Fruit fly (Drosophila melanogaster): ENCODE results near the gene CG18508.
A peak's percentile ranks its signal among the peaks of the same experiment; 100 is the strongest.

Gene CG18508

dm6 chrX:3136338-3137086, 36.4 kb downstream of the CG18508 start (continued):
- TF ChIP-seq CG6808 (GFP tag; optimal IDR thresholded peaks at IDR 0.05) (peak; percentile 18), CG34406 (GFP tag; optimal IDR thresholded peaks at IDR 0.05) (no peak), esn (GFP tag; optimal IDR thresholded peaks at IDR 0.05) (no peak), pdm3 (GFP tag; optimal IDR thresholded peaks at IDR 0.05) (no peak), CG8632 (GFP tag; optimal IDR thresholded peaks at IDR 0.05) (no peak), Eip93F (GFP tag; optimal IDR thresholded peaks at IDR 0.05) (no peak), Eip75B (GFP tag; optimal IDR thresholded peaks at IDR 0.05) (no peak), spab (GFP tag; optimal IDR thresholded peaks at IDR 0.05) (no peak), dac (GFP tag; optimal IDR thresholded peaks at IDR 0.05) (no peak), ss (GFP tag; optimal IDR thresholded peaks at IDR 0.05) (peak; percentile 33 to 46), Hr38 (GFP tag; optimal IDR thresholded peaks at IDR 0.05) (no peak)

DNA sequence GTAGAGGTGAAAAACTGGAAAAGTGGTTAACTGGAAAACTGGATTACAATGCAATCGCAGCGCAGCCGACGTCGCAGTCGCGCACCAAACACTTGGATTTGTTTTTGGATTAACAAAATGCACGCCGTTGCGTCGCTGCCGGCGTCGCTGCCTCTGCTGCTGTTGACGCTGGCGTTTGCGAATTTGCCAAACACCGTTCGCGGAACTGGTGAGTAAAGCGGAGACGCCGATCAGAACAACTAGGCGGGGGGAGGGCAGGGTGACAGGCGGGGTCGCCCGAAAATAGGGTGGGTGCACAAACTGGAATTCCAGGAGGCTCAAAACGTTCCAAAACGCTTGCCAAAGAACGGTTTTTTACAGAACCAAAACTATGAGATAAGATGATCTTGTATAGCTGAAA, 37.3 kb downstream of the CG18508 start:
- no peak for TF ChIP-seq Lpt (GFP tag; optimal IDR thresholded peaks at IDR 0.05)
- TF ChIP-seq CG6163 (GFP tag; IDR thresholded peaks at IDR 0.05), result peak; percentile 36; the same call in 1 of the 3 replicates

- no peak for TF ChIP-seq acj6 (GFP tag; optimal IDR thresholded peaks at IDR 0.05)
- no peak for TF ChIP-seq net (GFP tag; optimal IDR thresholded peaks at IDR 0.05)
- TF ChIP-seq Hr38 (GFP tag; optimal IDR thresholded peaks at IDR 0.05), result no peak
- TF ChIP-seq spab (GFP tag; optimal IDR thresholded peaks at IDR 0.05), result no peak
- TF ChIP-seq esn (GFP tag; optimal IDR thresholded peaks at IDR 0.05), result no peak
- peak in 1 of 2 experiments; percentile 28 for TF ChIP-seq ss (GFP tag; optimal IDR thresholded peaks at IDR 0.05)
- no peak for TF ChIP-seq eg (GFP tag; IDR thresholded peaks at IDR 0.05)
- no peak for TF ChIP-seq CG6792 (GFP tag; optimal IDR thresholded peaks at IDR 0.05)
- peak; percentile 2 for TF ChIP-seq CG9139 (GFP tag; optimal IDR thresholded peaks at IDR 0.05)
These were observed 37.9 kb downstream of the CG18508 start for dm6 chrX:3135102-3135393.

dm6 chrX:3134383-3135101, 38.4 kb downstream of the CG18508 start, which contains the start of gene N:
Gene N, plus strand, starts transcription at chrX:3134870.
- TF ChIP-seq vri (GFP tag; optimal IDR thresholded peaks at IDR 0.05), result no peak
- TF ChIP-seq CG10631 (GFP tag; optimal IDR thresholded peaks at IDR 0.05), result peak; percentile 15
- TF ChIP-seq CG31627 (GFP tag; optimal IDR thresholded peaks at IDR 0.05), result peak; percentile 28
- TF ChIP-seq CG4318 (GFP tag; optimal IDR thresholded peaks at IDR 0.05), result peak; percentile 16
- no peak for TF ChIP-seq CG1621 (tag; optimal IDR thresholded peaks at IDR 0.05)
- TF ChIP-seq dac (GFP tag; optimal IDR thresholded peaks at IDR 0.05), result no peak
- peak; percentile 34 for TF ChIP-seq acj6 (GFP tag; optimal IDR thresholded peaks at IDR 0.05)
- TF ChIP-seq CG6276 (GFP tag; optimal IDR thresholded peaks at IDR 0.05), result peak; percentile 18
- TF ChIP-seq net (GFP tag; optimal IDR thresholded peaks at IDR 0.05), result no peak
- no peak for TF ChIP-seq CG6792 (GFP tag; optimal IDR thresholded peaks at IDR 0.05)
- peak; percentile 29 for TF ChIP-seq topi (GFP tag; optimal IDR thresholded peaks at IDR 0.05)
- peak; percentile 15 for TF ChIP-seq lz (GFP tag; optimal IDR thresholded peaks at IDR 0.05)
- TF ChIP-seq CG6854 (GFP tag; optimal IDR thresholded peaks at IDR 0.05), result peak; percentile 52
- no peak for TF ChIP-seq Blimp-1 (GFP tag; optimal IDR thresholded peaks at IDR 0.05)
- no peak for TF ChIP-seq salr (GFP tag; optimal IDR thresholded peaks at IDR 0.05)
- TF ChIP-seq fkh (GFP tag; optimal IDR thresholded peaks at IDR 0.05), result no peak
- no peak for TF ChIP-seq Hr38 (GFP tag; optimal IDR thresholded peaks at IDR 0.05)
- TF ChIP-seq ss (GFP tag; optimal IDR thresholded peaks at IDR 0.05), result no peak
- TF ChIP-seq pdm3 (GFP tag; optimal IDR thresholded peaks at IDR 0.05), result peak; percentile 43
- peak; percentile 15 for TF ChIP-seq cyc (GFP tag; optimal IDR thresholded peaks at IDR 0.05)
- TF ChIP-seq CG6808 (GFP tag; optimal IDR thresholded peaks at IDR 0.05), result no peak
- no peak for TF ChIP-seq CG16779 (tag; optimal IDR thresholded peaks at IDR 0.05)
- TF ChIP-seq Met (GFP tag; optimal IDR thresholded peaks at IDR 0.05), result peak; percentile 52
- TF ChIP-seq OdsH (GFP tag; optimal IDR thresholded peaks at IDR 0.05), result peak; percentile 49
- TF ChIP-seq CG8319 (GFP tag; optimal IDR thresholded peaks at IDR 0.05), result no peak
- peak; percentile 69; the same call in 2 of the 3 replicates for TF ChIP-seq eg (GFP tag; IDR thresholded peaks at IDR 0.05)
- TF ChIP-seq esn (GFP tag; optimal IDR thresholded peaks at IDR 0.05), result peak; percentile 29
- TF ChIP-seq Sox14 (GFP tag; optimal IDR thresholded peaks at IDR 0.05), result peak; percentile 10
- peak; percentile 16 for TF ChIP-seq CG11762 (GFP tag; optimal IDR thresholded peaks at IDR 0.05; ENCODE audit: insufficient read depth)
- no peak for TF ChIP-seq CG9139 (GFP tag; optimal IDR thresholded peaks at IDR 0.05)
- peak; percentile 39 for TF ChIP-seq CG3919 (GFP tag; optimal IDR thresholded peaks at IDR 0.05)
- TF ChIP-seq Eip78C (GFP tag), result peak; percentile 74
- no peak for TF ChIP-seq CG34406 (GFP tag; optimal IDR thresholded peaks at IDR 0.05)
- peak; percentile 48 for TF ChIP-seq CG32006 (GFP tag; optimal IDR thresholded peaks at IDR 0.05)
- peak; percentile 19 for TF ChIP-seq CG10669 (GFP tag; optimal IDR thresholded peaks at IDR 0.05)
